Fruit fly (Drosophila melanogaster) whole organism, prepupa: ENCODE data around the gene mrn.

ENCODE experiments used
- CG3032 ChIP-seq: fragments of 200-800 bp; optimal IDR thresholded peaks from 2 replicates; lab custom pipeline; 2019; ENCODE audit warnings: missing biosample characterization, mild to moderate bottlenecking, missing genetic modification characterization, moderate library complexity
- CG6276 ChIP-seq: fragments of 200-800 bp; sonication (Bioruptor generic); optimal IDR thresholded peaks from 2 replicates; lab custom pipeline; 2017; ENCODE audit warnings: missing biosample characterization, mild to moderate bottlenecking, missing genetic modification characterization
- CG6792 ChIP-seq: fragments of 200-800 bp; sonication (Bioruptor generic); optimal IDR thresholded peaks from 3 replicates; lab custom pipeline; 2016; ENCODE audit warnings: missing biosample characterization, missing genetic modification characterization
- CG6854 ChIP-seq: fragments of 200-800 bp; sonication (Bioruptor generic); optimal IDR thresholded peaks from 2 replicates; lab custom pipeline; 2017; ENCODE audit warnings: missing biosample characterization, mild to moderate bottlenecking, missing genetic modification characterization
- CG9139 ChIP-seq: fragments of 200-800 bp; sonication (Bioruptor generic); optimal IDR thresholded peaks from 3 replicates; lab custom pipeline; 2017; ENCODE audit warnings: missing biosample characterization, mild to moderate bottlenecking, missing genetic modification characterization
- Eip93F ChIP-seq: fragments of 200-800 bp; sonication (Bioruptor generic); optimal IDR thresholded peaks from 2 replicates; lab custom pipeline; 2016; ENCODE audit warnings: missing biosample characterization, mild to moderate bottlenecking, missing genetic modification characterization
- Hr38 ChIP-seq: sonication (Bioruptor generic); optimal IDR thresholded peaks from 2 replicates; lab custom pipeline; 2016; ENCODE audit warnings: missing biosample characterization, missing genetic modification characterization
- Sox15 ChIP-seq: fragments of 200-800 bp; sonication (Bioruptor generic); optimal IDR thresholded peaks from 3 replicates; lab custom pipeline; 2016; ENCODE audit warnings: missing biosample characterization, missing genetic modification characterization
- achi ChIP-seq: fragments of 200-800 bp; sonication (Bioruptor generic); optimal IDR thresholded peaks from 3 replicates; lab custom pipeline; 2016; ENCODE audit warnings: missing biosample characterization, missing genetic modification characterization
- acj6 ChIP-seq: fragments of 200-800 bp; sonication (Bioruptor generic); optimal IDR thresholded peaks from 3 replicates; lab custom pipeline; 2016; ENCODE audit warnings: missing biosample characterization, missing genetic modification characterization
- cyc ChIP-seq: fragments of 200-800 bp; sonication (Bioruptor generic); optimal IDR thresholded peaks from 3 replicates; lab custom pipeline; 2016; ENCODE audit warnings: missing biosample characterization, missing genetic modification characterization
- spab ChIP-seq: fragments of 200-800 bp; sonication (Bioruptor generic); optimal IDR thresholded peaks from 2 replicates; lab custom pipeline; 2017; ENCODE audit warnings: missing biosample characterization, mild to moderate bottlenecking, missing genetic modification characterization, missing genetic modification reagents
- topi ChIP-seq: fragments of 200-800 bp; sonication (Bioruptor generic); optimal IDR thresholded peaks from 3 replicates; lab custom pipeline; 2016; ENCODE audit warnings: missing biosample characterization, missing genetic modification characterization

DNA sequence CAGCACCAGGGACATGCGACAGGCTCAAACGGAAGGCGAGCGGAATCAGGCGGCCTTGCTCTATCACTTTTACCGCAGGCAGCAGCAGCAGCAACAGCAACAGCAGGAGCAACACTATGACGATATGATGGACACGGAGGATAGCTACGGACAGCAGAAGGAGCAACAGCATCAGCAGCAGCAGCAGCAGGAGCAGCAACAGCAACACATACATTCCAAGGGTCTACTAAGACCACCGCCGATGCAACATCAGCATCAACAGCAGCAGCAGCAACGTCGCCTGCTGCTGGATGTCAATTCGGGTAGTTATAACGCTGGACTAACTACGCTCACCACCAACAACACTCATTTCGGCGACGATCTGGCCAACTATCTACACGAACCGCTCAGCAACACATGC lies 24.6 kb upstream of the mrn start:
- TF ChIP-seq CG6854 (GFP tag; lab: Kevin White, UChicago) (no peak), acj6 (no peak), Sox15 (GFP tag; lab: Kevin White, UChicago) (no peak), Hr38 (no peak), spab (GFP tag; lab: Kevin White, UChicago) (no peak), CG6792 (GFP tag; lab: Kevin White, UChicago) (no peak), Eip93F (GFP tag; lab: Kevin White, UChicago) (no peak), achi (no peak), CG3032 (no peak), cyc (no peak), CG6276 (GFP tag; lab: Kevin White, UChicago) (no peak), topi (no peak), CG9139 (GFP tag; lab: Kevin White, UChicago) (no peak)
